Worm (Caenorhabditis elegans): ENCODE results near the gene T27D12.6.

DNA sequence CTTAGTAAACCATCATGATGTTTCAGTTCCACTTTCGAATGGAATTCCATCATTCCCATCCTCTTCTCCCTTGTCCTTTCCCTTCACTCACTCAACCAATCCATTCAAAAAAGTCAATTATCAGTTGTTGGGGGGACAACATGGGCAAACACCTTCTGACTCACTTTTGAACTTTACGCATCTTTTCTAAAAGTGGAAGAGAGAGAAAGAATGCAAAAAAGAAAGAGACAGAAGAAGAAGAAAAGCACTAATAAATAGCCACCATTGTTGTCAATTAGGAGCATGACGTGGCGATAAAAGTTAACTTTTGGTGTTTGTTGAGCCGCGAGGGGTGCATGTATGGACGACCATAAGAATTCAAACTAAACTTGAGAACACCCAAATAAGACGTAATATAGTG, 47.3 kb upstream of the T27D12.6 start:
- TF ChIP-seq mab-5 (tag; optimal IDR thresholded peaks at IDR 0.05), result no peak
- no peak for TF ChIP-seq nhr-12 (tag; optimal IDR thresholded peaks at IDR 0.05)
- no peak for TF ChIP-seq snpc-4 (tag; optimal IDR thresholded peaks at IDR 0.05)
- no peak for TF ChIP-seq ces-1 (GFP tag; optimal IDR thresholded peaks at IDR 0.05)
- no peak for TF ChIP-seq lin-13 (tag; optimal IDR thresholded peaks at IDR 0.05)
- TF ChIP-seq mls-2 (tag; optimal IDR thresholded peaks at IDR 0.05), result no peak
- no peak for TF ChIP-seq elt-1 (tag; optimal IDR thresholded peaks at IDR 0.05; ENCODE audit: borderline replicate concordance, insufficient read depth)
- no peak for TF ChIP-seq nhr-76 (tag; optimal IDR thresholded peaks at IDR 0.05)
- TF ChIP-seq flh-1 (GFP tag; optimal IDR thresholded peaks at IDR 0.05), result no peak
